Worm (Caenorhabditis elegans): ENCODE measurements around the gene dnj-9.
A peak's percentile ranks its signal among the peaks of the same experiment; 100 is the strongest.

DNA sequence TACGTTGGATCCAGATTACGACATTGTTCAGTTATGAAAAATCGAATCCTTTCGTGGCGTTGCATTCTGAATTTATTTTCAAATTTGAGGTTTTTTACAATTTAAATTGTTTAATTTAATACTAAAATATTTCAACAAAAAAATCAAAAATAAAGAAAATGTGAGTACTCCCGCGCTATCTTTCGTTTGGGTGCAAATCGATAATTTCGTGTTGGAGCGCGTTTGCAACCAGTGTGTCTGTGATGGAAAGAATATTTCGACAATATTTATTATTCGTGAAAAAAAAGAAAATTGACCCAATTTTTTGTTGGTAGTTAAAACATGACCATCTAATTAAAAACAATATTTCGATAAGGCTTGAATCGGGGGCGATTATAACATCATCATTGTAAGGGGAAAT lies 50.2 kb downstream of the dnj-9 start, which contains the start of gene R05F9.9:
- peak; percentile 37 for TF ChIP-seq lsy-2 (tag; optimal IDR thresholded peaks at IDR 0.05)
- no peak for TF ChIP-seq mab-5 (tag; optimal IDR thresholded peaks at IDR 0.05)
- no peak for TF ChIP-seq unc-39 (tag; optimal IDR thresholded peaks at IDR 0.05)
- TF ChIP-seq pha-4 (tag; optimal IDR thresholded peaks at IDR 0.05): no peak
- no peak for TF ChIP-seq snpc-4 (tag; optimal IDR thresholded peaks at IDR 0.05)
- no peak for TF ChIP-seq sptf-1 (tag; optimal IDR thresholded peaks at IDR 0.05)
- no peak for TF ChIP-seq sem-2 (GFP tag; optimal IDR thresholded peaks at IDR 0.05)
